Worm (Caenorhabditis elegans) whole organism, L4 larva: ENCODE results near the gene clec-166.

ENCODE experiments used
- Y48G9A.11 ChIP-seq: fragments of 200-800 bp; sonication (Bioruptor generic); IDR thresholded peaks from 2 replicates; pipeline ENCODE4 v1.3.6; 2022; ENCODE audit warnings: missing genetic modification reagents, missing genetic modification characterization, missing compliant biosample characterization
- gei-8 ChIP-seq: fragments of 200-800 bp; sonication (Bioruptor generic); optimal IDR thresholded peaks from 2 replicates; lab custom pipeline; 2018; ENCODE audit warnings: mild to moderate bottlenecking, missing genetic modification characterization, missing compliant biosample characterization
- lin-15B ChIP-seq: fragments of 150-350 bp; sonication (generic microtip); optimal IDR thresholded peaks from 3 replicates; lab custom pipeline; 2014; ENCODE audit warnings: missing biosample characterization, missing genetic modification characterization
- lin-29 ChIP-seq: fragments of 200-800 bp; sonication (Bioruptor generic); IDR thresholded peaks from 2 replicates; pipeline ENCODE4 v1.3.6; 2022; ENCODE audit warnings: missing genetic modification reagents, missing genetic modification characterization, missing compliant biosample characterization
- nhr-11 ChIP-seq: fragments of 150-350 bp; optimal IDR thresholded peaks from 2 replicates; lab custom pipeline; 2014; ENCODE audit warnings: missing biosample characterization, missing genetic modification characterization
- nhr-237 ChIP-seq: sonication (generic microtip); optimal IDR thresholded peaks from 2 replicates; lab custom pipeline; 2017; ENCODE audit warnings: missing biosample characterization, missing genetic modification characterization
- nhr-76 ChIP-seq: fragments of 150-350 bp; optimal IDR thresholded peaks from 2 replicates; lab custom pipeline; 2014; ENCODE audit warnings: missing biosample characterization, missing genetic modification characterization
- pha-4 ChIP-seq, 2 experiments: fragments of 150-350 bp in 1 of 2; fragments of 200-800 bp in 1 of 2; sonication (Bioruptor generic) in 1 of 2; IDR thresholded peaks in 1 of 2; optimal IDR thresholded peaks in 1 of 2; 2 replicates each; pipeline versions ENCODE4 v1.3.6 to Lab custom; 2014 to 2022; ENCODE audit warnings: missing genetic modification characterization in 2 of 2, missing genetic modification reagents in 2 of 2, missing biosample characterization in 1 of 2, missing compliant biosample characterization in 1 of 2
- sdz-12 ChIP-seq: fragments of 200-800 bp; sonication (Bioruptor generic); optimal IDR thresholded peaks from 2 replicates; lab custom pipeline; 2018; ENCODE audit warnings: mild to moderate bottlenecking, missing genetic modification characterization, missing compliant biosample characterization

ce11 chrIV:1261024-1261423 lies 9.9 kb upstream of the clec-166 start, which contains the start of gene clec-169:
- TF ChIP-seq sdz-12 (no peak), pha-4 (GFP tag; IDR thresholded peaks at IDR 0.05; lab: Robert Waterston, UW) (no peak), pha-4 (tag; optimal IDR thresholded peaks at IDR 0.05; lab: Kevin White, UChicago) (no peak), nhr-237 (tag; lab: Kevin White, UChicago) (no peak), lin-15B (tag; lab: Kevin White, UChicago) (no peak), gei-8 (GFP tag; lab: Kevin White, UChicago) (no peak), nhr-76 (no peak), nhr-11 (tag; lab: Kevin White, UChicago) (no peak), lin-29 (GFP tag; lab: Robert Waterston, UW) (no peak), Y48G9A.11 (GFP tag; lab: Robert Waterston, UW) (no peak)
